Worm (Caenorhabditis elegans) whole organism, L2 larva: ENCODE measurements around the gene F44A2.5.
A peak's percentile ranks its signal among the peaks of the same experiment; 100 is the strongest.

Experiments
- C34F6.9 ChIP-seq: fragments of 150-350 bp; optimal IDR thresholded peaks from 2 replicates; lab custom pipeline; 2014; ENCODE audit warnings: missing biosample characterization, missing genetic modification characterization
- F13H6.1 ChIP-seq: sonication (generic microtip); optimal IDR thresholded peaks from 2 replicates; lab custom pipeline; 2016; ENCODE audit warnings: missing genetic modification characterization, missing compliant biosample characterization
- R02D3.7 ChIP-seq: fragments of 150-350 bp; optimal IDR thresholded peaks from 2 replicates; lab custom pipeline; 2014; ENCODE audit warnings: missing biosample characterization, missing genetic modification characterization
- Y55F3AM.14 ChIP-seq: fragments of 200-800 bp; sonication (Bioruptor generic); optimal IDR thresholded peaks from 2 replicates; lab custom pipeline; 2018; ENCODE audit warnings: mild to moderate bottlenecking, missing genetic modification characterization, missing compliant biosample characterization
- ZK546.5 ChIP-seq: sonication (generic microtip); optimal IDR thresholded peaks from 2 replicates; lab custom pipeline; 2017; ENCODE audit warnings: missing biosample characterization, missing genetic modification characterization
- alr-1 ChIP-seq: fragments of 150-350 bp; optimal IDR thresholded peaks from 2 replicates; lab custom pipeline; 2014; ENCODE audit warnings: missing biosample characterization, missing genetic modification characterization
- aly-2 ChIP-seq: fragments of 150-350 bp; optimal IDR thresholded peaks from 2 replicates; lab custom pipeline; 2014; ENCODE audit warnings: missing biosample characterization, missing genetic modification characterization
- ama-1 ChIP-seq: fragments of 150-350 bp; optimal IDR thresholded peaks from 2 replicates; lab custom pipeline; 2018; ENCODE audit warnings: inconsistent platforms
- blmp-1 ChIP-seq: sonication (generic microtip); optimal IDR thresholded peaks from 2 replicates; lab custom pipeline; 2017; ENCODE audit warnings: missing genetic modification characterization, mild to moderate bottlenecking, missing compliant biosample characterization, antibody characterized with exemption, moderate library complexity; ENCODE audit not compliant: insufficient read depth
- ceh-16 ChIP-seq: fragments of 150-350 bp; optimal IDR thresholded peaks from 2 replicates; lab custom pipeline; 2014; ENCODE audit warnings: missing biosample characterization, missing genetic modification characterization
- ceh-82 ChIP-seq: fragments of 150-350 bp; optimal IDR thresholded peaks from 2 replicates; lab custom pipeline; 2014; ENCODE audit warnings: missing biosample characterization, missing genetic modification characterization
- crh-2 ChIP-seq: sonication (generic microtip); optimal IDR thresholded peaks from 2 replicates; lab custom pipeline; 2017; ENCODE audit warnings: missing biosample characterization, missing genetic modification characterization
- dmd-4 ChIP-seq: sonication (generic microtip); optimal IDR thresholded peaks from 2 replicates; lab custom pipeline; 2017; ENCODE audit warnings: missing biosample characterization, missing genetic modification characterization
- egl-27 ChIP-seq: sonication (generic microtip); optimal IDR thresholded peaks from 3 replicates; lab custom pipeline; 2017; ENCODE audit warnings: missing biosample characterization, missing genetic modification reagents, missing genetic modification characterization
- elt-1 ChIP-seq: fragments of 150-350 bp; optimal IDR thresholded peaks from 2 replicates; lab custom pipeline; 2014; ENCODE audit warnings: missing biosample characterization, missing genetic modification characterization
- elt-3 ChIP-seq: sonication (generic microtip); optimal IDR thresholded peaks from 2 replicates; lab custom pipeline; 2017; ENCODE audit warnings: missing biosample characterization, missing genetic modification characterization
- fos-1 ChIP-seq: fragments of 150-350 bp; optimal IDR thresholded peaks from 2 replicates; lab custom pipeline; 2014; ENCODE audit warnings: missing biosample characterization, missing genetic modification characterization
- gmeb-1 ChIP-seq: fragments of 150-350 bp; optimal IDR thresholded peaks from 2 replicates; lab custom pipeline; 2014; ENCODE audit warnings: missing biosample characterization, missing genetic modification characterization
- lin-11 ChIP-seq: fragments of 150-350 bp; sonication (generic microtip); optimal IDR thresholded peaks from 2 replicates; lab custom pipeline; 2014; ENCODE audit warnings: missing biosample characterization, missing genetic modification characterization, inconsistent platforms, mixed read lengths
- lin-13 ChIP-seq: fragments of 150-350 bp; optimal IDR thresholded peaks from 2 replicates; lab custom pipeline; 2014; ENCODE audit warnings: missing biosample characterization, missing genetic modification reagents, missing genetic modification characterization
- lin-39 ChIP-seq: fragments of 150-350 bp; optimal IDR thresholded peaks from 2 replicates; lab custom pipeline; 2014; ENCODE audit warnings: missing biosample characterization, missing genetic modification reagents, missing genetic modification characterization
- lsy-2 ChIP-seq, 2 experiments: fragments of 150-350 bp in 1 of 2; sonication (generic microtip) in 1 of 2; optimal IDR thresholded peaks; 2 replicates each; lab custom pipeline; 2014 to 2017; ENCODE audit warnings: missing biosample characterization in 2 of 2, missing genetic modification characterization in 2 of 2
- mab-5 ChIP-seq: fragments of 150-350 bp; optimal IDR thresholded peaks from 2 replicates; lab custom pipeline; 2014; ENCODE audit warnings: missing biosample characterization, missing genetic modification characterization
- mbf-1 ChIP-seq: sonication (generic microtip); optimal IDR thresholded peaks from 2 replicates; lab custom pipeline; 2017; ENCODE audit warnings: missing biosample characterization, missing genetic modification characterization
- mdl-1 ChIP-seq, 2 experiments: fragments of 150-350 bp in 1 of 2; sonication (generic microtip) in 1 of 2; optimal IDR thresholded peaks; 2 replicates each; lab custom pipeline; 2017; ENCODE audit warnings: missing biosample characterization in 2 of 2, missing genetic modification characterization in 2 of 2
- nhr-10 ChIP-seq: sonication (generic microtip); optimal IDR thresholded peaks from 2 replicates; lab custom pipeline; 2017; ENCODE audit warnings: missing biosample characterization, missing genetic modification characterization
- nhr-11 ChIP-seq: fragments of 150-350 bp; optimal IDR thresholded peaks from 2 replicates; lab custom pipeline; 2014; ENCODE audit warnings: missing biosample characterization, missing genetic modification characterization
- nhr-12 ChIP-seq: fragments of 150-350 bp; optimal IDR thresholded peaks from 2 replicates; lab custom pipeline; 2014; ENCODE audit warnings: missing biosample characterization, missing genetic modification characterization
- nhr-129 ChIP-seq: fragments of 150-350 bp; optimal IDR thresholded peaks from 2 replicates; lab custom pipeline; 2014; ENCODE audit warnings: missing biosample characterization, missing genetic modification characterization
- nhr-21 ChIP-seq: fragments of 150-350 bp; optimal IDR thresholded peaks from 2 replicates; lab custom pipeline; 2014; ENCODE audit warnings: missing biosample characterization, missing genetic modification characterization
- nhr-23 ChIP-seq: fragments of 150-350 bp; optimal IDR thresholded peaks from 2 replicates; lab custom pipeline; 2014; ENCODE audit warnings: missing biosample characterization, missing genetic modification reagents, missing genetic modification characterization
- nhr-237 ChIP-seq: fragments of 150-350 bp; optimal IDR thresholded peaks from 2 replicates; lab custom pipeline; 2014; ENCODE audit warnings: missing biosample characterization, missing genetic modification characterization
- nhr-25 ChIP-seq: fragments of 150-350 bp; sonication (generic microtip); optimal IDR thresholded peaks from 3 replicates; lab custom pipeline; 2014; ENCODE audit warnings: missing biosample characterization, missing genetic modification characterization
- nhr-6 ChIP-seq: fragments of 150-350 bp; optimal IDR thresholded peaks from 2 replicates; lab custom pipeline; 2014; ENCODE audit warnings: missing biosample characterization, missing genetic modification characterization
- nhr-77 ChIP-seq: fragments of 150-350 bp; optimal IDR thresholded peaks from 2 replicates; lab custom pipeline; 2014; ENCODE audit warnings: missing biosample characterization, missing genetic modification characterization
- peb-1 ChIP-seq: fragments of 150-350 bp; optimal IDR thresholded peaks from 2 replicates; lab custom pipeline; 2014; ENCODE audit warnings: missing biosample characterization, missing genetic modification characterization
- sem-4 ChIP-seq: fragments of 150-350 bp; optimal IDR thresholded peaks from 2 replicates; lab custom pipeline; 2014; ENCODE audit warnings: missing biosample characterization, missing genetic modification reagents, missing genetic modification characterization
- skn-1 ChIP-seq: sonication (generic microtip); optimal IDR thresholded peaks from 2 replicates; lab custom pipeline; 2017; ENCODE audit warnings: missing biosample characterization, missing genetic modification characterization
- sma-3 ChIP-seq: sonication (generic microtip); optimal IDR thresholded peaks from 2 replicates; lab custom pipeline; 2016; ENCODE audit warnings: missing genetic modification reagents, missing genetic modification characterization, missing compliant biosample characterization
- sma-9 ChIP-seq, 2 experiments: fragments of 150-350 bp in 1 of 2; sonication (generic microtip) in 1 of 2; optimal IDR thresholded peaks; 2 replicates each; lab custom pipeline; 2014 to 2016; ENCODE audit warnings: missing genetic modification characterization in 2 of 2, mild to moderate bottlenecking in 1 of 2, missing biosample characterization in 1 of 2, missing compliant biosample characterization in 1 of 2, missing genetic modification reagents in 1 of 2, moderate library complexity in 1 of 2
- snpc-4 ChIP-seq: fragments of 150-350 bp; optimal IDR thresholded peaks from 2 replicates; lab custom pipeline; 2014; ENCODE audit warnings: missing biosample characterization, missing genetic modification characterization
- unc-39 ChIP-seq: fragments of 150-350 bp; optimal IDR thresholded peaks from 2 replicates; lab custom pipeline; 2014; ENCODE audit warnings: missing biosample characterization, missing genetic modification characterization
- unc-55 ChIP-seq: fragments of 150-350 bp; sonication (generic microtip); optimal IDR thresholded peaks from 3 replicates; lab custom pipeline; 2014; ENCODE audit warnings: missing biosample characterization, missing genetic modification reagents, missing genetic modification characterization
- unc-62 ChIP-seq: fragments of 150-350 bp; optimal IDR thresholded peaks from 2 replicates; lab custom pipeline; 2014; ENCODE audit warnings: missing biosample characterization, missing genetic modification reagents, missing genetic modification characterization
- zag-1 ChIP-seq: fragments of 150-350 bp; optimal IDR thresholded peaks from 2 replicates; lab custom pipeline; 2014; ENCODE audit warnings: missing biosample characterization, missing genetic modification characterization
- ztf-1 ChIP-seq: fragments of 200-800 bp; sonication (Bioruptor generic); conservative IDR thresholded peaks from 2 replicates; pipeline ENCODE4 v1.3.6; 2022; ENCODE audit warnings: missing genetic modification characterization, missing compliant biosample characterization
- ztf-11 ChIP-seq: sonication (generic microtip); optimal IDR thresholded peaks from 2 replicates; lab custom pipeline; 2017; ENCODE audit warnings: missing biosample characterization, missing genetic modification characterization
- ztf-4 ChIP-seq: fragments of 150-350 bp; optimal IDR thresholded peaks from 2 replicates; lab custom pipeline; 2014; ENCODE audit warnings: missing biosample characterization, missing genetic modification characterization

The F44A2.5 gene

DNA sequence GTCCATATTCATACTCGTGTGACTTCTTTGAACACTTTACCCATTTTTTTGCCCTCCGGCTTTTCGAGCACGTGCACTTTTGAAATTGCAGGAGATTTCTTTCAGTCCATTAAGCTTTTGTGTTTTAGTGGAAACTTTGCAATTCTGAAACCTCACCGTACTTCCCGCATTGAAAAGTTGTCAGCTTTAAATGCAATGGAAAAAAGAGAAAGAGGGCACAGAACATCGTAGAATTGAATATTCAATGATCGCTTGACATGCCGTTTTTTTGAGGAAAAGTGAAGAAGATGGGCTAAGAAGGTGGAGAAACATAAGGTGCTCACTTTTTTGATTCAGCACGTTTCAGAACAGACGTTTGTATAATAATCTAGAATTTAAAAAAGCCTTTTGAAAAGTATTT is 17.0 kb downstream of the F44A2.5 start:
- TF ChIP-seq mab-5 (tag; lab: Kevin White, UChicago) (no peak), nhr-6 (no peak), ceh-82 (tag; lab: Kevin White, UChicago) (no peak), nhr-129 (no peak), ztf-4 (no peak), zag-1 (tag; lab: Kevin White, UChicago) (no peak), lin-13 (no peak), egl-27 (tag; lab: Kevin White, UChicago) (no peak), R02D3.7 (tag; lab: Kevin White, UChicago) (no peak), fos-1 (tag; lab: Kevin White, UChicago) (no peak)

ce11 chrV:9316970-9317369 is 19.5 kb downstream of the F44A2.5 start:
- TF ChIP-seq nhr-25 (tag; lab: Kevin White, UChicago) (no peak), nhr-21 (tag; lab: Kevin White, UChicago) (no peak), C34F6.9 (tag; lab: Kevin White, UChicago) (no peak), nhr-237 (no peak), Y55F3AM.14 (GFP tag; lab: Kevin White, UChicago) (no peak), nhr-6 (no peak), elt-1 (no peak), nhr-23 (tag; lab: Kevin White, UChicago) (no peak), nhr-12 (tag; lab: Kevin White, UChicago) (no peak), nhr-10 (tag; lab: Kevin White, UChicago) (no peak), ceh-82 (tag; lab: Kevin White, UChicago) (no peak), egl-27 (tag; lab: Kevin White, UChicago) (no peak)

ce11 chrV:9318046-9318445 is 20.6 kb downstream of the F44A2.5 start, which contains the start of gene kvs-3:
kvs-3 (plus strand) TSS chrV:9318311.
- no peak for TF ChIP-seq nhr-10 (tag; lab: Kevin White, UChicago)
- TF ChIP-seq aly-2 = no peak
- no peak for TF ChIP-seq nhr-77 (tag; lab: Kevin White, UChicago)
- TF ChIP-seq skn-1 (tag; lab: Kevin White, UChicago) = no peak
- TF ChIP-seq nhr-25 (tag; lab: Kevin White, UChicago) = no peak
- TF ChIP-seq ama-1 (lab: Kevin White, UChicago) = no peak
- TF ChIP-seq nhr-129 = peak; percentile 55
- no peak for TF ChIP-seq zag-1 (tag; lab: Kevin White, UChicago)
- no peak for TF ChIP-seq snpc-4 (tag; lab: Kevin White, UChicago)
- TF ChIP-seq Y55F3AM.14 (GFP tag; lab: Kevin White, UChicago) = peak; percentile 8
- TF ChIP-seq mab-5 (tag; lab: Kevin White, UChicago) = peak; percentile 36
- TF ChIP-seq nhr-23 (tag; lab: Kevin White, UChicago) = no peak
- TF ChIP-seq dmd-4 (tag; lab: Kevin White, UChicago) = no peak
- no peak for TF ChIP-seq gmeb-1 (tag; lab: Kevin White, UChicago)
- TF ChIP-seq nhr-11 (tag; lab: Kevin White, UChicago) = no peak
- TF ChIP-seq lin-13 = peak; percentile 45
- peak; percentile 22 for TF ChIP-seq unc-55 (GFP tag; lab: Kevin White, UChicago)
- TF ChIP-seq nhr-6 = no peak
- no peak for TF ChIP-seq elt-3
- TF ChIP-seq nhr-12 (tag; lab: Kevin White, UChicago) = no peak
- TF ChIP-seq ceh-82 (tag; lab: Kevin White, UChicago) = no peak
- no peak for TF ChIP-seq unc-39 (tag; lab: Kevin White, UChicago)
- TF ChIP-seq F13H6.1 (tag; lab: Kevin White, UChicago) = peak; percentile 33
- no peak for TF ChIP-seq lin-11
- TF ChIP-seq elt-1 = no peak
- peak; percentile 57 for TF ChIP-seq egl-27 (tag; lab: Kevin White, UChicago)
- TF ChIP-seq sma-9 (GFP tag; optimal IDR thresholded peaks at IDR 0.05; lab: Kevin White, UChicago) = peak; percentile 84
- TF ChIP-seq sma-9 (tag; optimal IDR thresholded peaks at IDR 0.05; lab: Kevin White, UChicago) = no peak
- TF ChIP-seq ztf-4 = no peak
- TF ChIP-seq ZK546.5 (tag; lab: Kevin White, UChicago) = no peak
- TF ChIP-seq alr-1 (tag; lab: Kevin White, UChicago) = no peak
- no peak for TF ChIP-seq blmp-1
- TF ChIP-seq nhr-237 = no peak
- TF ChIP-seq nhr-21 (tag; lab: Kevin White, UChicago) = peak; percentile 15
- no peak for TF ChIP-seq mdl-1 (tag; optimal IDR thresholded peaks at IDR 0.05; lab: Kevin White, UChicago)
- no peak for TF ChIP-seq peb-1 (tag; lab: Kevin White, UChicago)
- TF ChIP-seq lsy-2 (tag; optimal IDR thresholded peaks at IDR 0.05; lab: Kevin White, UChicago) = peak in 1 of 2 experiments; percentile 36
- peak; percentile 46 for TF ChIP-seq fos-1 (tag; lab: Kevin White, UChicago)
- TF ChIP-seq ceh-16 (tag; lab: Kevin White, UChicago) = no peak
- no peak for TF ChIP-seq lin-39 (tag; lab: Kevin White, UChicago)
- no peak for TF ChIP-seq R02D3.7 (tag; lab: Kevin White, UChicago)
- no peak for TF ChIP-seq ztf-11 (tag; lab: Kevin White, UChicago)
- no peak for TF ChIP-seq unc-62 (GFP tag; lab: Kevin White, UChicago)
- TF ChIP-seq sma-3 (GFP tag; lab: Kevin White, UChicago) = peak; percentile 47
- TF ChIP-seq crh-2 = peak; percentile 72
- no peak for TF ChIP-seq mbf-1
- TF ChIP-seq C34F6.9 (tag; lab: Kevin White, UChicago) = peak; percentile 12
- TF ChIP-seq ztf-1 = no peak
- TF ChIP-seq sem-4 (tag; lab: Kevin White, UChicago) = no peak
